Fruit fly (Drosophila melanogaster): ENCODE results near the gene ru.

dm6 chr3L:1419929-1420328 lies 49.5 kb downstream of the ru start:
- no peak for TF ChIP-seq cic (GFP tag; optimal IDR thresholded peaks at IDR 0.05)
- TF ChIP-seq kay (GFP tag; ENCODE audit: borderline replicate concordance): no peak

Data from whole organism, adult.